Fruit fly (Drosophila melanogaster) whole organism: ENCODE data around the gene Fancd2.

Experiments used
- Dll ChIP-seq: fragments of >200 bp; optimal IDR thresholded peaks from 2 replicates; lab custom pipeline; 2017
- psq ChIP-seq: fragments of >200 bp; optimal IDR thresholded peaks from 2 replicates; lab custom pipeline; 2017
- usp ChIP-seq: fragments of >200 bp; optimal IDR thresholded peaks from 2 replicates; lab custom pipeline; 2017; ENCODE audit warnings: missing biosample characterization, missing genetic modification characterization, mixed read lengths

DNA sequence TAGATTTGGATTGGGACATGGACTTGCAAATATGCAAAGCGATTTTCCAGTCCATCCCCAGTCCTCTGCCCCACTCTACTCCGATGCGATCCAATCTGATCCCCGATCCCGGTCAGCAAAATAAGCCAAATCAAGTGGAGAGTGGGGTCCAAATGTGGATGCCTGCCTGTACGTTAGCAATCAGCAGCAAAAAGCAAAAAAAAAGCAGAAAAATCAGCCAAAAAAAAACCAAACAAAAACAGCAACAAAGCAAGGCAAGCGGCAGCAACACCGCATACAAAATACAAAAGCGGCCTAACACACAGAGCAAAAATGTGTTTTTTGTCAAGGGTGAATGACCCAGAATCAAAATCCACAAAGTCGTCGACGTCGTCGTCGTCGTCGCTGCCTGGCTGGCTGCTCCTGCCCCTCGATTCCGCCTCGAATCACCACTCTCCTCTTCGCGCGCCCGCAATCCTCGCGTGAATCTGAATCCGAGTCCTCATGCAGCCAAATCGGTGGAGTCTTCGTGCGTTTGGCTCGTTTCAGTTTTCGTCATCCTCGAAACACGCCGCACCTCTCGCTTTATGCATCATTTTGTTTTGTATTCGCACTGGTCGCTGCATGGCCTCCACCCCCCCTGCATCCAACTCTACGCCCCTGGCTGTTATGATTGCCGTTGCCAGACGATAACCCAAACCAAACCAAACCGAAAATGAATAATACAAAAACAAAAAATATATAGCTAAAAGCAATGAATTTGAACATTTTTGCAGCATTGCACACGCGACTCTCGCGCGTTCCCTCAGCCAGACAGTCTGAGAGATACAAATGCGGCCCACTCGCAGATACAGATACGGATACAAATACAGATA, 50.5 kb downstream of the Fancd2 start:
- TF ChIP-seq Dll (lab: Kevin White, UChicago): no peak
- no peak for TF ChIP-seq psq
- TF ChIP-seq usp (GFP tag; lab: Kevin White, UChicago): no peak
